Worm (Caenorhabditis elegans): Measurements from ENCODE around the gene srab-16.

ce11 chrV:748044-748443, 34.5 kb upstream of the srab-16 start, which contains the start of gene sri-4:
- no peak for TF ChIP-seq elt-3 (tag; optimal IDR thresholded peaks at IDR 0.05)
- TF ChIP-seq blmp-1 (tag; optimal IDR thresholded peaks at IDR 0.05) = no peak
- no peak for TF ChIP-seq nhr-76 (tag; optimal IDR thresholded peaks at IDR 0.05)
- TF ChIP-seq efl-1 (optimal IDR thresholded peaks at IDR 0.05) = no peak
- TF ChIP-seq efl-1 (GFP tag; optimal IDR thresholded peaks at IDR 0.05 in 1 of 2) = no peak
- no peak for TF ChIP-seq snpc-4 (tag; optimal IDR thresholded peaks at IDR 0.05)
- TF ChIP-seq lin-13 (GFP tag; optimal IDR thresholded peaks at IDR 0.05) = no peak
- TF ChIP-seq unc-30 (tag; optimal IDR thresholded peaks at IDR 0.05) = no peak
- TF ChIP-seq ztf-11 (tag; optimal IDR thresholded peaks at IDR 0.05) = no peak
- no peak for TF ChIP-seq ama-1 (optimal IDR thresholded peaks at IDR 0.05)
